Worm (Caenorhabditis elegans) whole organism, L3 larva: ENCODE measurements around the gene F46B3.1.

Experiments used
- ama-1 ChIP-seq: fragments of 150-350 bp; optimal IDR thresholded peaks from 2 replicates; lab custom pipeline; 2018
- ceh-16 ChIP-seq: sonication (generic microtip); optimal IDR thresholded peaks from 2 replicates; lab custom pipeline; 2017; ENCODE audit warnings: missing biosample characterization, missing genetic modification characterization
- ceh-9 ChIP-seq: sonication (generic microtip); optimal IDR thresholded peaks from 2 replicates; lab custom pipeline; 2018; ENCODE audit warnings: missing biosample characterization, missing genetic modification characterization
- elt-3 ChIP-seq, 3 experiments: fragments of 150-350 bp in 1 of 3; sonication (generic microtip) in 2 of 3; optimal IDR thresholded peaks; 2 replicates in 2 of 3; 4 replicates in 1 of 3; lab custom pipeline; 2014 to 2017; ENCODE audit warnings: missing biosample characterization in 3 of 3, missing genetic modification characterization in 3 of 3
- nfya-1 ChIP-seq: sonication (generic microtip); optimal IDR thresholded peaks from 2 replicates; lab custom pipeline; 2017; ENCODE audit warnings: missing genetic modification characterization, mild to moderate bottlenecking, missing compliant biosample characterization, antibody characterized with exemption, moderate library complexity; ENCODE audit not compliant: insufficient read depth
- nhr-11 ChIP-seq: fragments of 150-350 bp; optimal IDR thresholded peaks from 2 replicates; lab custom pipeline; 2014; ENCODE audit warnings: missing biosample characterization, missing genetic modification characterization
- nhr-237 ChIP-seq: fragments of 150-350 bp; optimal IDR thresholded peaks from 2 replicates; lab custom pipeline; 2014; ENCODE audit warnings: missing biosample characterization, missing genetic modification characterization
- nhr-25 ChIP-seq: sonication (generic microtip); optimal IDR thresholded peaks from 2 replicates; lab custom pipeline; 2017; ENCODE audit warnings: missing biosample characterization, missing genetic modification characterization
- nhr-28 ChIP-seq: fragments of 150-350 bp; optimal IDR thresholded peaks from 2 replicates; lab custom pipeline; 2014; ENCODE audit warnings: missing biosample characterization, missing genetic modification characterization
- nhr-76 ChIP-seq: fragments of 150-350 bp; sonication (generic microtip); optimal IDR thresholded peaks from 5 replicates; lab custom pipeline; 2014; ENCODE audit warnings: missing biosample characterization, missing genetic modification characterization
- pqm-1 ChIP-seq: fragments of 150-350 bp; optimal IDR thresholded peaks from 2 replicates; lab custom pipeline; 2017; ENCODE audit warnings: missing biosample characterization, missing genetic modification characterization, inconsistent platforms
- skn-1 ChIP-seq: fragments of 150-350 bp; optimal IDR thresholded peaks from 2 replicates; lab custom pipeline; 2014; ENCODE audit warnings: missing biosample characterization, missing genetic modification characterization
- snpc-4 ChIP-seq: fragments of 150-350 bp; optimal IDR thresholded peaks from 2 replicates; lab custom pipeline; 2014; ENCODE audit warnings: missing biosample characterization, missing genetic modification characterization
- ztf-11 ChIP-seq: fragments of 150-350 bp; optimal IDR thresholded peaks from 2 replicates; lab custom pipeline; 2014; ENCODE audit warnings: missing biosample characterization, missing genetic modification characterization

ce11 chrV:20639294-20639693, 42.3 kb upstream of the F46B3.1 start, which contains the start of gene srxa-14:
- TF ChIP-seq skn-1 (no peak), nfya-1 (tag; lab: Kevin White, UChicago) (no peak), ztf-11 (tag; lab: Kevin White, UChicago) (no peak), nhr-25 (tag; lab: Kevin White, UChicago) (no peak), pqm-1 (tag; lab: Kevin White, UChicago) (no peak), elt-3 (tag; optimal IDR thresholded peaks at IDR 0.05; lab: Kevin White, UChicago) (no peak), nhr-28 (tag; lab: Kevin White, UChicago) (no peak), nhr-237 (no peak), ceh-16 (tag; lab: Kevin White, UChicago) (no peak), snpc-4 (tag; lab: Kevin White, UChicago) (no peak), ceh-9 (tag; lab: Kevin White, UChicago) (no peak), nhr-76 (tag; lab: Kevin White, UChicago) (no peak), ama-1 (lab: Kevin White, UChicago) (no peak), nhr-11 (tag; lab: Kevin White, UChicago) (no peak)
